Worm (Caenorhabditis elegans) whole organism, midembryonic: ENCODE data around the gene C49A9.6.

Experiments
- klf-2 ChIP-seq: fragments of 200-800 bp; sonication (Bioruptor generic); conservative IDR thresholded peaks from 2 replicates; pipeline ENCODE4 v1.3.6; 2022; ENCODE audit warnings: missing genetic modification reagents, missing genetic modification characterization, missing compliant biosample characterization
- med-1 ChIP-seq: sonication (generic microtip); optimal IDR thresholded peaks from 2 replicates; lab custom pipeline; 2017; ENCODE audit warnings: missing genetic modification characterization, mild to moderate bottlenecking, missing compliant biosample characterization, antibody characterized with exemption, missing genetic modification reagents; ENCODE audit not compliant: insufficient read depth
- ref-1 ChIP-seq: fragments of 200-800 bp; sonication (Bioruptor generic); conservative IDR thresholded peaks from 2 replicates; pipeline ENCODE4 v1.3.6; 2022; ENCODE audit warnings: missing genetic modification reagents, missing genetic modification characterization, missing compliant biosample characterization
- tab-1 ChIP-seq: fragments of 200-800 bp; sonication (Bioruptor generic); IDR thresholded peaks from 2 replicates; pipeline ENCODE4 v1.3.6; 2022; ENCODE audit warnings: missing genetic modification characterization, missing compliant biosample characterization
- ztf-29 ChIP-seq: fragments of 200-800 bp; sonication (Bioruptor generic); IDR thresholded peaks from 2 replicates; pipeline ENCODE4 v1.3.6; 2022; ENCODE audit warnings: missing genetic modification reagents, missing genetic modification characterization, missing compliant biosample characterization

DNA sequence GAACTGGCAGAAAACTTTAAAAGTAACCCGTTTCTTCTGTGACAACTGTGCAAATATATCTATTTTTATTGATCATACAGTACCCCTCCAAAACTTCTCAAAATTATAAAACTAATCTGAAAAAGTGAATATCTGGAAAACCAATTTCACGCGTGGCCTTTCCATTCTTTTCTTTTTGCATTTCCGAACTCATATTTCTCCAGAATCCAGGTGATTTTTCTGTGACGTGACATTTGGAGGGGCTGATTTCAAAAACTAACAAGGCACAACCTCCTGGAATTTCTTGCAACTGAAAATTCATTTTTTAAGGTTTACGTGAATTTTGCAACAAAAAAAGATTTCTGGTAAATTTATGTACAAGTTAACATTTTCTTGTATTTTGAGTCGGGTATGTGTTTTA, 10.5 kb upstream of the C49A9.6 start:
- TF ChIP-seq klf-2 (GFP tag; lab: Robert Waterston, UW) (no peak), tab-1 (GFP tag; lab: Robert Waterston, UW) (no peak), med-1 (no peak), ztf-29 (GFP tag; lab: Robert Waterston, UW) (no peak), ref-1 (GFP tag; lab: Robert Waterston, UW) (no peak)
